Worm (Caenorhabditis elegans): ENCODE results near the gene Y39H10A.1.

ce11 chrV:3768270-3768669, 1.3 kb downstream of the Y39H10A.1 start, which contains the start of gene R08E5.4:
- TF ChIP-seq pqm-1 (tag; optimal IDR thresholded peaks at IDR 0.05) (no peak), ama-1 (optimal IDR thresholded peaks at IDR 0.05) (no peak)
